Worm (Caenorhabditis elegans): Measurements from ENCODE around the gene K08D8.11.

- no peak for TF ChIP-seq pha-4 (tag; optimal IDR thresholded peaks at IDR 0.05)
- TF ChIP-seq dmd-4 (tag; optimal IDR thresholded peaks at IDR 0.05; ENCODE audit: borderline replicate concordance), result no peak
- TF ChIP-seq nhr-11 (tag; optimal IDR thresholded peaks at IDR 0.05), result no peak
- no peak for TF ChIP-seq gmeb-2 (tag; optimal IDR thresholded peaks at IDR 0.05)
- TF ChIP-seq fkh-10 (GFP tag; optimal IDR thresholded peaks at IDR 0.05), result no peak
- TF ChIP-seq C08G9.2 (tag; optimal IDR thresholded peaks at IDR 0.05), result no peak
- no peak for TF ChIP-seq ceh-24 (tag; optimal IDR thresholded peaks at IDR 0.05)
- TF ChIP-seq Y22D7AL.16 (tag; optimal IDR thresholded peaks at IDR 0.05), result no peak
- TF ChIP-seq pqm-1 (tag; optimal IDR thresholded peaks at IDR 0.05), result no peak
- TF ChIP-seq ref-2 (tag; optimal IDR thresholded peaks at IDR 0.05), result no peak
- TF ChIP-seq T23F11.4 (GFP tag; optimal IDR thresholded peaks at IDR 0.05), result no peak
Measured at ce11 chrIV:12898823-12899222, 3.7 kb downstream of the K08D8.11 start.

All from whole organism, late embryonic.